Worm (Caenorhabditis elegans) whole organism, early embryonic: ENCODE measurements around the gene nhr-117.

ENCODE experiments used
- ama-1 ChIP-seq: fragments of 150-350 bp; optimal IDR thresholded peaks from 2 replicates; lab custom pipeline; 2014
- flt-1 ChIP-seq: fragments of 200-800 bp; sonication (Bioruptor generic); IDR thresholded peaks from 2 replicates; pipeline ENCODE4 v1.3.6; 2022; ENCODE audit warnings: missing genetic modification characterization, missing compliant biosample characterization
- hmbx-1 ChIP-seq: sonication (generic microtip); optimal IDR thresholded peaks from 2 replicates; lab custom pipeline; 2016; ENCODE audit warnings: mild to moderate bottlenecking, missing genetic modification characterization, missing compliant biosample characterization
- scrt-1 ChIP-seq: fragments of 200-800 bp; sonication (Bioruptor generic); IDR thresholded peaks from 2 replicates; pipeline ENCODE4 v1.3.6; 2022; ENCODE audit warnings: missing genetic modification characterization, missing compliant biosample characterization

DNA sequence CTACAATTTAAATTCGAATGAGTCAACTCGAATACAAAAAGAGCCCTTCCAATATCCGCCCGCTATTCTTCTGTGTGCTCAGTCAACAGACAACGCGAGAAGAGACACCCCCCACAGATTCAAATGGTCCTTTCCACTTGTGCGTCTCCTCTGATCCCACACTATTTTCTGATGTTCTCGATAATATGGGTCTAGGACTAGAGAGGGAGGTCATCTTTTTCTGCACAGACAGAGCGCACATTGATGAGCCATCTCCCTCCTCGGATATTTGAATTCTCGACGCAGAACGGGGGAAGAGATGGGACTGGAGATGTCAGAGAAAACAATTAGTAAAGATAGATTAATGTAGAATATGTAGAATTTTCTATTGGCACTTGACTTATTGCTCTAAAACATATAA lies 50.6 kb downstream of the nhr-117 start:
- TF ChIP-seq ama-1 (lab: Kevin White, UChicago): no peak
- TF ChIP-seq scrt-1 (GFP tag; lab: Robert Waterston, UW): no peak
- TF ChIP-seq flt-1 (GFP tag; lab: Robert Waterston, UW): no peak; the same call in 1 of the 2 replicates
- no peak for TF ChIP-seq hmbx-1
